Fruit fly (Drosophila melanogaster): ENCODE results near the gene CG42717.

Gene CG42717

DNA sequence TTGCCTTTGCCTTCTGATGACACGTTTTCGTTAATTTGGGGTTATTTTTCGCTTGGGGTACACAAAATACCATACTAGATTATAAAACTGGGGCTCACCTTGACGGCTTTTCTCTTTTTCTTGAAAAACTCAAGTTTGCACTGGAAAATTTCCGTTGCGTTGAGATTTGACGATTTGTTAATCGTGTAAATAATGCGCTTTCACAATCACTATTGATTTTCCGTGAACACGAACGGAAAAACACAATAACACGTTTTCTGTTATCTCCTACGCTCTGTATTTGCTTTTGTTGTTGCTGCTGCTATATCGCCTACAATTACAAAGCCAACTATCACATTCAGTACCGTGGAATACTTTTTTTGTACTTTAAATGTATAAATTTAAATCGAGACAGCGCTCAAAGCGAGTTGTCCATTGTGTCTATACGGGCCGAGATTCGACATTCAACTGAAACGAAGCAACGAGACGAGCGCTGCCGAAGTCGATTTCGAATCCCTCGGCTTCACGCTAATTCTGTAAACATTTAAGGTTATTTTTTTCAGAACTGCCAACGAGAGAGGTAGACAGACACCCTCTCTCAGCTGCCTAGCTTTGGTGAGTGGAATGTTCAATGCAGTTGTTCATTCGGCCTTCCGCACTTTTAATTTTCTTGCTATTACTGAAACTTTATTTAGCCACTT, 13.5 kb upstream of the CG42717 start (continued):
- TF ChIP-seq phol (tag; optimal IDR thresholded peaks at IDR 0.05): no peak
- peak; percentile 11 for TF ChIP-seq Asciz (GFP tag; optimal IDR thresholded peaks at IDR 0.05)
- TF ChIP-seq NFAT (GFP tag; IDR thresholded peaks at IDR 0.05): peak; percentile 65
- no peak for TF ChIP-seq CG17802 (tag; optimal IDR thresholded peaks at IDR 0.05)
- TF ChIP-seq CG6175 (GFP tag; IDR thresholded peaks at IDR 0.05): no peak
- TF ChIP-seq CG9727 (GFP tag; optimal IDR thresholded peaks at IDR 0.05): no peak
- TF ChIP-seq Usf (GFP tag; optimal IDR thresholded peaks at IDR 0.05): no peak
- TF ChIP-seq run (tag; optimal IDR thresholded peaks at IDR 0.05): no peak
- peak; percentile 53 for TF ChIP-seq Hand (GFP tag; optimal IDR thresholded peaks at IDR 0.05)
- TF ChIP-seq ato (GFP tag; IDR thresholded peaks at IDR 0.05; ENCODE audit: partially characterized antibody): 0 out of 2 replicates have a peak, but pooled peaks have one; percentile 24
- TF ChIP-seq CG9797 (GFP tag; optimal IDR thresholded peaks at IDR 0.05): peak; percentile 19
- TF ChIP-seq slp2 (GFP tag; optimal IDR thresholded peaks at IDR 0.05): no peak
- no peak for TF ChIP-seq fd96Cb (tag; optimal IDR thresholded peaks at IDR 0.05)
- TF ChIP-seq CG7372 (GFP tag; IDR thresholded peaks at IDR 0.05): no peak
- TF ChIP-seq hkb (optimal IDR thresholded peaks at IDR 0.05): no peak
- TF ChIP-seq hkb (GFP tag; IDR thresholded peaks at IDR 0.05): no peak; the same call in 1 of the 2 replicates
- no peak for TF ChIP-seq CG11696 (GFP tag; IDR thresholded peaks at IDR 0.05)
- TF ChIP-seq CG6765 (GFP tag; optimal IDR thresholded peaks at IDR 0.05): peak; percentile 49
- TF ChIP-seq Tbp (GFP tag; optimal IDR thresholded peaks at IDR 0.05): no peak
- no peak for TF ChIP-seq yki (optimal IDR thresholded peaks at IDR 0.05)
- TF ChIP-seq tll (GFP tag; optimal IDR thresholded peaks at IDR 0.05): no peak
- no peak for TF ChIP-seq nerfin-2 (GFP tag; IDR thresholded peaks at IDR 0.05; ENCODE audit: partially characterized antibody)
- no peak for TF ChIP-seq HmgD (GFP tag; optimal IDR thresholded peaks at IDR 0.05)
- TF ChIP-seq HLH3B (GFP tag; IDR thresholded peaks at IDR 0.05): no peak
- no peak for TF ChIP-seq Spps (tag; optimal IDR thresholded peaks at IDR 0.05)
- no peak for TF ChIP-seq CG10565 (GFP tag; optimal IDR thresholded peaks at IDR 0.05)
- peak; percentile 60 for TF ChIP-seq CG17829 (tag; optimal IDR thresholded peaks at IDR 0.05)
- no peak for TF ChIP-seq Dref (GFP tag; IDR thresholded peaks at IDR 0.05)
- no peak for TF ChIP-seq sr (GFP tag; IDR thresholded peaks at IDR 0.05)
- TF ChIP-seq CG8478 (optimal IDR thresholded peaks at IDR 0.05): no peak
- no peak for TF ChIP-seq az2 (GFP tag; optimal IDR thresholded peaks at IDR 0.05)
- TF ChIP-seq CHES-1-like (GFP tag; optimal IDR thresholded peaks at IDR 0.05): no peak
- TF ChIP-seq CG3163 (GFP tag; optimal IDR thresholded peaks at IDR 0.05): no peak
- TF ChIP-seq Stat92E (GFP tag; optimal IDR thresholded peaks at IDR 0.05): peak in 1 of 3 experiments; percentile 86
- TF ChIP-seq CG10654 (GFP tag; optimal IDR thresholded peaks at IDR 0.05): no peak
- no peak for TF ChIP-seq CG9876 (GFP tag; optimal IDR thresholded peaks at IDR 0.05)
- TF ChIP-seq CG32772 (GFP tag; IDR thresholded peaks at IDR 0.05): peak; percentile 6; the same call in 1 of the 2 replicates
- TF ChIP-seq ase (GFP tag; IDR thresholded peaks at IDR 0.05): no peak
- TF ChIP-seq CkIIα-i1 (GFP tag; IDR thresholded peaks at IDR 0.05): no peak
- no peak for TF ChIP-seq sens-2 (GFP tag; IDR thresholded peaks at IDR 0.05)
- no peak for TF ChIP-seq ab (GFP tag; optimal IDR thresholded peaks at IDR 0.05)
- TF ChIP-seq CG8388 (GFP tag; optimal IDR thresholded peaks at IDR 0.05): no peak
- TF ChIP-seq ERR (GFP tag; optimal IDR thresholded peaks at IDR 0.05): no peak
- TF ChIP-seq pum (GFP tag; optimal IDR thresholded peaks at IDR 0.05): no peak
- TF ChIP-seq en (GFP tag; optimal IDR thresholded peaks at IDR 0.05): no peak
- no peak for TF ChIP-seq CG30431 (GFP tag; optimal IDR thresholded peaks at IDR 0.05)
- TF ChIP-seq wek (GFP tag; optimal IDR thresholded peaks at IDR 0.05): no peak
- no peak for TF ChIP-seq CG4854 (GFP tag; optimal IDR thresholded peaks at IDR 0.05)
- TF ChIP-seq sd (tag; optimal IDR thresholded peaks at IDR 0.05): peak; percentile 89
- no peak for TF ChIP-seq tup (GFP tag; optimal IDR thresholded peaks at IDR 0.05)
- TF ChIP-seq Dfd (GFP tag; optimal IDR thresholded peaks at IDR 0.05): no peak

All from whole organism, embryonic.